Worm (Caenorhabditis elegans): ENCODE measurements around the gene ZK177.1.

ZK177.1 gene

ce11 chrII:5527841-5528240 lies at the start of gene ZK177.1:
TSS of gene ZK177.1 (plus strand) at chrII:5528141.
- TF ChIP-seq flt-1 (GFP tag; IDR thresholded peaks at IDR 0.05), result no peak
- TF ChIP-seq ztf-29 (GFP tag; IDR thresholded peaks at IDR 0.05), result no peak
- no peak for TF ChIP-seq ref-1 (GFP tag; conservative IDR thresholded peaks at IDR 0.05)
- no peak for TF ChIP-seq tab-1 (GFP tag; IDR thresholded peaks at IDR 0.05)
- TF ChIP-seq cog-1 (tag; optimal IDR thresholded peaks at IDR 0.05), result no peak
- TF ChIP-seq med-1 (GFP tag; optimal IDR thresholded peaks at IDR 0.05; ENCODE audit: insufficient read depth), result no peak
- TF ChIP-seq ztf-23 (GFP tag; IDR thresholded peaks at IDR 0.05), result no peak
- no peak for TF ChIP-seq klf-2 (GFP tag; conservative IDR thresholded peaks at IDR 0.05)
- no peak for TF ChIP-seq T22C8.4 (GFP tag; IDR thresholded peaks at IDR 0.05)

ce11 chrII:5478318-5478717 lies 49.6 kb upstream of the ZK177.1 start, which contains the start of gene F56D1.1:
TSS of gene F56D1.1 (plus strand) at chrII:5478618.
- no peak for TF ChIP-seq med-1 (GFP tag; optimal IDR thresholded peaks at IDR 0.05; ENCODE audit: insufficient read depth)

ce11 chrII:5481982-5482381 lies 46.0 kb upstream of the ZK177.1 start, which contains the start of gene cal-8:
TSS of gene cal-8 (minus strand) at chrII:5482041.
- TF ChIP-seq ztf-29 (GFP tag; IDR thresholded peaks at IDR 0.05) (no peak), ref-1 (GFP tag; conservative IDR thresholded peaks at IDR 0.05) (no peak), cog-1 (tag; optimal IDR thresholded peaks at IDR 0.05) (no peak), klf-2 (GFP tag; conservative IDR thresholded peaks at IDR 0.05) (no peak), tab-1 (GFP tag; IDR thresholded peaks at IDR 0.05) (no peak), ztf-23 (GFP tag; IDR thresholded peaks at IDR 0.05) (no peak), med-1 (GFP tag; optimal IDR thresholded peaks at IDR 0.05; ENCODE audit: insufficient read depth) (no peak), T22C8.4 (GFP tag; IDR thresholded peaks at IDR 0.05) (no peak), flt-1 (GFP tag; IDR thresholded peaks at IDR 0.05) (no peak)

DNA sequence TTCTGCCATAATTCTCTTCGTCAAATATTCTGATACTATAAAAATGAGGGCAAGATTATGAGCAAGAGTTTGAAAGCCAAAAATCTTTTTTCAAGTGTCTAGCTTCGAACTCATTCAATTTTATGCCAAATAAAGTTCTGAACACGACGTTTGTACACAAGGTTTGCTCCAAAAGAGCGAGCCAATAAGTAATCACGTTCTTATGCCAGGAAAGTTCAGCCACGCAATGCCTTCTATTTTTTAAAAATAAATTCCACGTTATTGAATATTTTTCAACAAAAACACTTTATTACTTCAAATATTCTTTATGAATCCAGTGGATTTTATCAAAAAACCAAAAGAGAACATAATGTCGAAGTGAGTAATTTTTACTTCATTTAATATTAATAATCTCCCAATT lies 40.1 kb upstream of the ZK177.1 start, which contains the start of gene nep-5:
Gene nep-5, plus strand, starts transcription at position 301 of the 400 bp plus-strand sequence.
- TF ChIP-seq ref-1 (GFP tag; conservative IDR thresholded peaks at IDR 0.05) (no peak), ztf-23 (GFP tag; IDR thresholded peaks at IDR 0.05) (no peak), cog-1 (tag; optimal IDR thresholded peaks at IDR 0.05) (no peak), med-1 (GFP tag; optimal IDR thresholded peaks at IDR 0.05; ENCODE audit: insufficient read depth) (no peak), flt-1 (GFP tag; IDR thresholded peaks at IDR 0.05) (no peak), tab-1 (GFP tag; IDR thresholded peaks at IDR 0.05) (no peak), T22C8.4 (GFP tag; IDR thresholded peaks at IDR 0.05) (no peak), klf-2 (GFP tag; conservative IDR thresholded peaks at IDR 0.05) (no peak)

DNA sequence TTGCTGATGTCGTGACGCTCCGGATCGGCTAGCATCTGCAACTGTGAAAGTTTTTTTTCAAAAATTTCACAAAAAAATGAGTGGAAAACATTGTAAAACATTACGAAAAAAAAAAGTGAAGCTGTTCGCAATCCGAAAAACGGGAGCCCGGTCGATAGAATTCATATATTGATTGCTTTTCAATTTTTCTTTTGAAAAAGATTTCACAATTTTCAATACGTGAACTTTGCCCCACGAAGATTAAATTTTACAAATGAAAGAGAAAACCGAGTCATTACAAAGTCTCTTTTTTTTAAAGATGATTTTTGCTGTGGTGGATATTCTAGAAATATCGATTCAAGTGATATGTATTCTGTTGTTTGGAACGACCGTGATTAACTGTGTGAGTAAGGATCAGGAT lies 33.5 kb upstream of the ZK177.1 start, which contains the start of gene F12A10.6:
Gene F12A10.6, minus strand, starts transcription at position 101 of the 400 bp plus-strand sequence.
- no peak for TF ChIP-seq cog-1 (tag; optimal IDR thresholded peaks at IDR 0.05)
- no peak for TF ChIP-seq med-1 (GFP tag; optimal IDR thresholded peaks at IDR 0.05; ENCODE audit: insufficient read depth)
- no peak for TF ChIP-seq T22C8.4 (GFP tag; IDR thresholded peaks at IDR 0.05)
- no peak for TF ChIP-seq tab-1 (GFP tag; IDR thresholded peaks at IDR 0.05)
- TF ChIP-seq ztf-29 (GFP tag; IDR thresholded peaks at IDR 0.05), result no peak
- no peak for TF ChIP-seq klf-2 (GFP tag; conservative IDR thresholded peaks at IDR 0.05)
- TF ChIP-seq ref-1 (GFP tag; conservative IDR thresholded peaks at IDR 0.05), result no peak
- no peak for TF ChIP-seq ztf-23 (GFP tag; IDR thresholded peaks at IDR 0.05)
- no peak for TF ChIP-seq flt-1 (GFP tag; IDR thresholded peaks at IDR 0.05)

DNA sequence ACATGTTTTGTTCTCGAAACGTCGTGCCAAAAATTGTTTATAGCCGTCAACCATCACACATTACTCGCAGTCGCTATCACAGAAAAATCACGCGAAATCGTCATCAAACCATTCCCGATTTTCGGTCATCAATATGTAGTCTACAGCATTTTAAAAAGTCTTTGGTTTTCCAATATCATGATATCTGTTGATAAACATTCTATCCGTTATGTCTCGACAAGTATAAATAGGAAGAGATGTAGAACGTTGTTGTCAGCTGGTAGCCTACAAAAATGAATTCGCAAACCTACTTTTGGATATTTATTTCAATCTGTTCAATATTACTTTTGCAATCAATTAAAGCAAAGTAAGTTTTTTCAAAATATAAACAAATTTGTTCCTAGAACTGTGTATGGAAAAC lies 31.6 kb upstream of the ZK177.1 start, which contains the start of gene F12A10.1:
Gene F12A10.1, plus strand, starts transcription at position 166 of the 400 bp plus-strand sequence.
- no peak for TF ChIP-seq ztf-23 (GFP tag; IDR thresholded peaks at IDR 0.05)

DNA sequence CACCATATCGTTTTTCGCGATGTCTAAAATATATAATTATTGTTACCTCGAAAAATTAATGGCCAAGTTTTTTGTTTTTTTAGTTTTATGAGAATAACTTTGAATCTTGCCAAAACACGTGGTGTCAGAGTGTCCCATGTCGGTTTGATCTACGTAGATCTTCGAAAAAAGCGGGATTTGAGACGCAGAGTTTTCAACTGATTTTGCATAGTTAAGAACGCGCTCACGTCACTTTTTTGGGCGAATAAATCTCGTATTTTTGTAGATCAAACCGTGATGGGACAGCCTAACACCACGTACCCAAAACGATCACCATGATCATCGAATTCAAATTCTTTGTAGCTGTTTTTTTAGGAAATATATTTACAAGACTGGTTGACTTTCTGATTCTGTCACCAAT lies 30.4 kb upstream of the ZK177.1 start:
- no peak for TF ChIP-seq tab-1 (GFP tag; IDR thresholded peaks at IDR 0.05)
- no peak for TF ChIP-seq klf-2 (GFP tag; conservative IDR thresholded peaks at IDR 0.05)
- no peak for TF ChIP-seq ztf-23 (GFP tag; IDR thresholded peaks at IDR 0.05)
- TF ChIP-seq flt-1 (GFP tag; IDR thresholded peaks at IDR 0.05), result no peak
- TF ChIP-seq cog-1 (tag; optimal IDR thresholded peaks at IDR 0.05), result no peak
- no peak for TF ChIP-seq ztf-29 (GFP tag; IDR thresholded peaks at IDR 0.05)
- no peak for TF ChIP-seq med-1 (GFP tag; optimal IDR thresholded peaks at IDR 0.05; ENCODE audit: insufficient read depth)
- no peak for TF ChIP-seq ref-1 (GFP tag; conservative IDR thresholded peaks at IDR 0.05)
- no peak for TF ChIP-seq T22C8.4 (GFP tag; IDR thresholded peaks at IDR 0.05)

- TF ChIP-seq klf-2 (GFP tag; conservative IDR thresholded peaks at IDR 0.05), result no peak
- TF ChIP-seq T22C8.4 (GFP tag; IDR thresholded peaks at IDR 0.05), result no peak
- TF ChIP-seq ztf-29 (GFP tag; IDR thresholded peaks at IDR 0.05), result no peak
- no peak for TF ChIP-seq med-1 (GFP tag; optimal IDR thresholded peaks at IDR 0.05; ENCODE audit: insufficient read depth)
- no peak for TF ChIP-seq ztf-23 (GFP tag; IDR thresholded peaks at IDR 0.05)
- no peak for TF ChIP-seq ref-1 (GFP tag; conservative IDR thresholded peaks at IDR 0.05)
- TF ChIP-seq cog-1 (tag; optimal IDR thresholded peaks at IDR 0.05), result no peak
- no peak for TF ChIP-seq flt-1 (GFP tag; IDR thresholded peaks at IDR 0.05)
- no peak for TF ChIP-seq tab-1 (GFP tag; IDR thresholded peaks at IDR 0.05)
These were observed 29.7 kb upstream of the ZK177.1 start, which contains the start of the genes suex-1 and F12A10.9 for ce11 chrII:5498156-5498739. TSS of gene suex-1 (minus strand) at chrII:5498256. TSS of gene F12A10.9 (plus strand) at chrII:5498689.

ce11 chrII:5500470-5500869 lies 27.5 kb upstream of the ZK177.1 start, which contains the start of gene fzy-1:
TSS of gene fzy-1 (plus strand) at chrII:5500770.
- TF ChIP-seq ztf-23 (GFP tag; IDR thresholded peaks at IDR 0.05), result no peak
- TF ChIP-seq med-1 (GFP tag; optimal IDR thresholded peaks at IDR 0.05; ENCODE audit: insufficient read depth), result no peak
- TF ChIP-seq cog-1 (tag; optimal IDR thresholded peaks at IDR 0.05), result no peak
- no peak for TF ChIP-seq flt-1 (GFP tag; IDR thresholded peaks at IDR 0.05)
- TF ChIP-seq klf-2 (GFP tag; conservative IDR thresholded peaks at IDR 0.05), result no peak
- TF ChIP-seq tab-1 (GFP tag; IDR thresholded peaks at IDR 0.05), result no peak
- TF ChIP-seq ztf-29 (GFP tag; IDR thresholded peaks at IDR 0.05), result no peak
- TF ChIP-seq ref-1 (GFP tag; conservative IDR thresholded peaks at IDR 0.05), result no peak
- TF ChIP-seq T22C8.4 (GFP tag; IDR thresholded peaks at IDR 0.05), result no peak

Measured in whole organism, midembryonic.